Fruit fly (Drosophila melanogaster): ENCODE data around the gene CtsB.

DNA sequence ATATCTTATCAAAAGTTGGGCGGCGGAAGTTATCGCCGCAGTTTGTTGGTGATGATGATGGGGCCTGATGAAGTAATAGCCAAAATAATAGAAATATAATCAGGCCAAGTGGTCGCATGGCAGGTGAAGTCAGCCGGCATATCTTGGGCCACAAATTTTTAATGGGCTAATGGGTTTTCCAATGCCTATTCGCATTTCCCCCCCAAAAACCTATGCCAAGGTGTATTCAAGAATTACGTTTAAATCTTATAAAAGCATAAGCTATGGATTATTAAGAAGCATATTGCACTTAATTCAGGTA, 36.2 kb upstream of the CtsB start:
- TF ChIP-seq Hr96 (GFP tag; optimal IDR thresholded peaks at IDR 0.05): no peak
- TF ChIP-seq cnc (optimal IDR thresholded peaks at IDR 0.05): no peak
- TF ChIP-seq Mnt (GFP tag; optimal IDR thresholded peaks at IDR 0.05): no peak
- TF ChIP-seq kay (GFP tag; ENCODE audit: borderline replicate concordance): no peak
- TF ChIP-seq cic (GFP tag; optimal IDR thresholded peaks at IDR 0.05): no peak
- no peak for TF ChIP-seq Clk (GFP tag; optimal IDR thresholded peaks at IDR 0.05)
- no peak for TF ChIP-seq CG14711 (tag; optimal IDR thresholded peaks at IDR 0.05)
- TF ChIP-seq CG7101 (tag; optimal IDR thresholded peaks at IDR 0.05): no peak
- TF ChIP-seq bab1 (GFP tag; optimal IDR thresholded peaks at IDR 0.05): no peak
- TF ChIP-seq ovo (GFP tag; optimal IDR thresholded peaks at IDR 0.05): no peak
